Worm (Caenorhabditis elegans): ENCODE data around the gene F53F4.7.
A peak's percentile ranks its signal among the peaks of the same experiment; 100 is the strongest.

Gene F53F4.7

DNA sequence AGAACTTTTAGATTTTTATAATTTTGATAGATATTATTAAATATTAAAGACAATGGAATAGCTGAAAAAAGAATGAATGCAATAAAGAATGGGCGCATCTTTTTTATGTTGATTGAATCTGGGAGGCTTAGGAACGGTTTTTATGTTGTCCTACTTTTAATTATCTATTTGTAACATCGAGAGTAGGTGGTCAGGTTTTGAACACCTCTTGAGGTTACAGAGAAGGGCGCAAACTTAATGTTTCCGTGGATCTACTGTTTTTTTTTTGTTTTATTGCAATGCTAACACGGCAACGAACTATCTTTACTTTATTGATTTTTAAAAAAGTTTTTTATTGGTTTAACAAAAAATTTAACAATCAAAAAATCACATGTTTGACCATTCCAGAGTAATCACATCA, at the start of gene F53F4.7:
TSS of gene F53F4.7 (minus strand) at position 101 of the 400 bp plus-strand sequence.
- no peak for TF ChIP-seq Y105C5A.15 (GFP tag; IDR thresholded peaks at IDR 0.05)
- TF ChIP-seq R02D3.7 (tag; optimal IDR thresholded peaks at IDR 0.05) = no peak
- TF ChIP-seq skn-1 (tag; optimal IDR thresholded peaks at IDR 0.05) = no peak
- TF ChIP-seq F37D6.2 (tag; optimal IDR thresholded peaks at IDR 0.05) = no peak
- no peak for TF ChIP-seq attf-4 (tag; optimal IDR thresholded peaks at IDR 0.05)
- no peak for TF ChIP-seq snpc-1.2 (GFP tag; IDR thresholded peaks at IDR 0.05)
- TF ChIP-seq dve-1 (tag; optimal IDR thresholded peaks at IDR 0.05; ENCODE audit: insufficient read depth) = no peak
- TF ChIP-seq hlh-30 (tag; optimal IDR thresholded peaks at IDR 0.05; ENCODE audit: insufficient read depth) = no peak
- no peak for TF ChIP-seq lir-3 (tag; optimal IDR thresholded peaks at IDR 0.05)
- no peak for TF ChIP-seq nhr-111 (GFP tag; optimal IDR thresholded peaks at IDR 0.05)
- TF ChIP-seq pqm-1 (tag; optimal IDR thresholded peaks at IDR 0.05) = no peak
- TF ChIP-seq nhr-10 (tag; optimal IDR thresholded peaks at IDR 0.05) = no peak
- no peak for TF ChIP-seq nhr-11 (tag; optimal IDR thresholded peaks at IDR 0.05)
- TF ChIP-seq mdt-29 (GFP tag; IDR thresholded peaks at IDR 0.05) = no peak
- no peak for TF ChIP-seq tra-1 (GFP tag; IDR thresholded peaks at IDR 0.05)
- no peak for TF ChIP-seq dpl-1 (GFP tag; optimal IDR thresholded peaks at IDR 0.05)
- no peak for TF ChIP-seq ZK546.5 (tag; optimal IDR thresholded peaks at IDR 0.05)
- no peak for TF ChIP-seq ctbp-1 (GFP tag; IDR thresholded peaks at IDR 0.05)
- TF ChIP-seq dmd-8 (GFP tag; IDR thresholded peaks at IDR 0.05) = no peak

DNA sequence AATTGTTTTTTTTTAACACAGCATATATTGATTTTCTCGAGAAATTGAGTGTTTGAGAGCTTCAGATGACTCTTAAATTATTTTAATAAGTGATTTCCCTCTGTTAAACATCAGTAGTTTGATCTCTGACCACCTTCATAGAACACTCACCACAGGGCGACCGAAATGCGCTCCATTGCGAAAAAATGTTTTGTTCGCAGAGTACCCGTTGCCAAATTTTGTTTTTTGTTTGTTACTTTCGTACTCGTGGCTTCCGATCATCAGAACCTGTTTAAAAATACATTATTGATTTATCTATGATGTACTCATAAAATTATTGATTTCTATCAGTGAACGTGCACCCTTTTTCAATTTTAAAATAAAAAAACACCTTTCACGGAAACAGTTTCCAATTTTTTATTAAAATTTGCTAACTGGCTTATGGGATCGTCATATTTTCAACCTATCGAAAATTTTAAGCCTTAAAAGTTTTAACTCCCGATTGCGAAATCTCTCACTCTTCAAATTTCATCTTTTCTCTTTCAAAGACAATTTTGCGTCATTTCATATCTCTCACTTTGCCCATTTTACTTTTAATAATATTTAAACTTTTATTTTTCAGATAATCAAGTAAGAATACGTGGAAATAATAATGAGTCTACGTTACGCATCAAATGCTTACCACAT, 47.0 kb upstream of the F53F4.7 start, which contains the start of gene letm-1:
TSS of gene letm-1 (plus strand) at position 598 of the 666 bp plus-strand sequence.
- TF ChIP-seq lin-38 (GFP tag; IDR thresholded peaks at IDR 0.05) = peak; percentile 55
- TF ChIP-seq aha-1 (tag) = peak; percentile 17
- peak; percentile 23; the same call in 1 of the 2 replicates for TF ChIP-seq dmd-6 (GFP tag; IDR thresholded peaks at IDR 0.05)
- peak; percentile 54 for TF ChIP-seq hlh-11 (tag; optimal IDR thresholded peaks at IDR 0.05)
- TF ChIP-seq gei-8 (GFP tag; optimal IDR thresholded peaks at IDR 0.05) = no peak
- no peak for TF ChIP-seq lin-29 (GFP tag; IDR thresholded peaks at IDR 0.05)
- TF ChIP-seq mes-2 (tag; optimal IDR thresholded peaks at IDR 0.05; ENCODE audit: poor library complexity, severe bottlenecking) = peak; percentile 43
- no peak for TF ChIP-seq jun-1 (tag; optimal IDR thresholded peaks at IDR 0.05)
- TF ChIP-seq dve-1 (tag; optimal IDR thresholded peaks at IDR 0.05; ENCODE audit: insufficient read depth) = peak; percentile 52
- peak; percentile 17 for TF ChIP-seq mep-1 (tag; optimal IDR thresholded peaks at IDR 0.05)
- no peak for TF ChIP-seq nhr-11 (tag; optimal IDR thresholded peaks at IDR 0.05)
- peak; percentile 24 for TF ChIP-seq ceh-28 (tag; optimal IDR thresholded peaks at IDR 0.05)
- peak in 1 of 2 experiments; percentile 0 for TF ChIP-seq daf-16 (GFP tag; optimal IDR thresholded peaks at IDR 0.05)
- peak; percentile 71 for TF ChIP-seq daf-16 (tag; optimal IDR thresholded peaks at IDR 0.05)
- no peak for TF ChIP-seq T26A8.4 (GFP tag; IDR thresholded peaks at IDR 0.05)
- peak; percentile 25 for TF ChIP-seq hlh-30 (tag; optimal IDR thresholded peaks at IDR 0.05; ENCODE audit: insufficient read depth)
- TF ChIP-seq nhr-77 (tag; optimal IDR thresholded peaks at IDR 0.05) = peak; percentile 15
- TF ChIP-seq unc-62 (GFP tag; optimal IDR thresholded peaks at IDR 0.05 in 1 of 2) = peak in 1 of 2 experiments; percentile 33
- no peak for TF ChIP-seq unc-62 (tag; optimal IDR thresholded peaks at IDR 0.05)
- peak; percentile 45 for TF ChIP-seq nhr-28 (tag; optimal IDR thresholded peaks at IDR 0.05)

DNA sequence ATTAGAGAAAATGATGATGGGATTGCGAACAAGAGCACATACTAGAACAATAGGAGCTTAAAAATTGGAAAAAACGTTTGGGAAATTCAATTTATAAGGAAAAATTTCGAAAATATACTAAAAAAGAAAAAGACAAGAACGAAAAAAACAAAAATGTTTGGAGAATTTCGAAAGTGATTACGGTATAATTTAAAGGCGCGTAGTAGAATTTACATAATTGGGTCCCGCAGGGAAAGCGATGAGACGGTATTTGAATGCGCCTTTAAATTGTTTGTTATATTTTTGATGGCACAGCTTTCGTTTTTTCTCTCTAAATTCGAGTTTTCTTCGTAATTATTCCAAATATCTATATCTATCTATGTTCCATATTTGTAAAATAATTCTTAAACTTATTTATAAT, 46.3 kb upstream of the F53F4.7 start:
- TF ChIP-seq rbr-2 (tag; optimal IDR thresholded peaks at IDR 0.05) (no peak), lsy-2 (tag; optimal IDR thresholded peaks at IDR 0.05) (peak in 1 of 2 experiments; percentile 35), unc-130 (GFP tag; optimal IDR thresholded peaks at IDR 0.05) (peak; percentile 24), nhr-76 (tag; optimal IDR thresholded peaks at IDR 0.05) (no peak), ama-1 (optimal IDR thresholded peaks at IDR 0.05) (no peak)

All from whole organism, L4 larva.